Fruit fly (Drosophila melanogaster) whole organism, larva: ENCODE results near the gene CG14507.

Experiments
- noc ChIP-seq: fragments of 200-800 bp; sonication (Bioruptor generic); optimal IDR thresholded peaks from 3 replicates; lab custom pipeline; 2019; ENCODE audit warnings: missing biosample characterization, mild to moderate bottlenecking, missing genetic modification characterization, moderate library complexity

CG14507 gene

dm6 chr3R:29253874-29254273, 26.3 kb upstream of the CG14507 start:
- no peak for TF ChIP-seq noc (tag; lab: Kevin White, UChicago)

- no peak for TF ChIP-seq noc (tag; lab: Kevin White, UChicago)
These were observed 23.9 kb upstream of the CG14507 start for dm6 chr3R:29251418-29251817.

DNA sequence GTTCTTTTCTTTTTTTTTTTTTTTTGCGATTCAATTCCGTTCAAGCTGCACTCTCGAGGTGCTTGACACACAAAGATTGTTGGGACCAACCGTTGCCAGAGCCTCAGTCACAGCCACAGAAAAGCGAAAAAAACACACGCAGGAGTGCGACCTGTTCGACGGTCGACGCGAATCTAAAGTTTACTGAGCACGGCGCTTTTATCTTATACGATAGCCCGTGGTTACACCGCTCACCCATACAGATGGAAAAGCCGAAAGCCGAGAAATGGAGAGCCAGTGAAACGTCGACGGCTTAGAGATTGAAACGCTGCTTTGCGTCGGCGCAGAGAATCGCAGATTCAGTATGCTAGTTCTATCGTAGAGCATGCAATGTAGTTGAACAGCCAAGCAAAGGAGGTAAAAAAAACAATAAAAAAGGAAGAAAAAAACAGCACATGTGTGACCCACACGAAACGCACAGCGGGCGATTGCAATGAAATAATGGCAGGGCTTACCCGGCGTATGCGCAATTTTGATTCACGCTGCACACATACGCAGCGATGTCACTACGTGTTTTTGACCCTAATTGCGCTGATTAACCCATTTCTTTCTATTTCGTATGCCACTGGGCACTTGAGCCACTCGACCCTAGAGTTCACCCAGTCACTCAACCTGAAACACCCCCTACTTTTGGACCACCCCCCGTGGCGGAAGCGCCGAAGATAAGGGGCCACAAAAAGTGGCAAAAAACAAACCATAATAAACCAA, 22.9 kb upstream of the CG14507 start, which contains the start of gene SP1029:
Gene SP1029 (minus strand): TSS at position 180 of the 747 bp plus-strand sequence.
- TF ChIP-seq noc (tag; lab: Kevin White, UChicago): no peak

- no peak for TF ChIP-seq noc (tag; lab: Kevin White, UChicago)
These were observed 17.2 kb upstream of the CG14507 start, which contains the start of gene CG31445 for dm6 chr3R:29244727-29245126. Gene CG31445, minus strand, starts transcription at chr3R:29244827.

- TF ChIP-seq noc (tag; lab: Kevin White, UChicago): no peak
These were observed 11.1 kb upstream of the CG14507 start, which contains the start of gene CG11951 for dm6 chr3R:29238623-29239022. Gene CG11951, minus strand, starts transcription at chr3R:29238723.

- peak; percentile 18 for TF ChIP-seq noc (tag; lab: Kevin White, UChicago)
These were observed 3.1 kb upstream of the CG14507 start for dm6 chr3R:29230552-29231102.

dm6 chr3R:29229958-29230357, 2.4 kb upstream of the CG14507 start:
- no peak for TF ChIP-seq noc (tag; lab: Kevin White, UChicago)

DNA sequence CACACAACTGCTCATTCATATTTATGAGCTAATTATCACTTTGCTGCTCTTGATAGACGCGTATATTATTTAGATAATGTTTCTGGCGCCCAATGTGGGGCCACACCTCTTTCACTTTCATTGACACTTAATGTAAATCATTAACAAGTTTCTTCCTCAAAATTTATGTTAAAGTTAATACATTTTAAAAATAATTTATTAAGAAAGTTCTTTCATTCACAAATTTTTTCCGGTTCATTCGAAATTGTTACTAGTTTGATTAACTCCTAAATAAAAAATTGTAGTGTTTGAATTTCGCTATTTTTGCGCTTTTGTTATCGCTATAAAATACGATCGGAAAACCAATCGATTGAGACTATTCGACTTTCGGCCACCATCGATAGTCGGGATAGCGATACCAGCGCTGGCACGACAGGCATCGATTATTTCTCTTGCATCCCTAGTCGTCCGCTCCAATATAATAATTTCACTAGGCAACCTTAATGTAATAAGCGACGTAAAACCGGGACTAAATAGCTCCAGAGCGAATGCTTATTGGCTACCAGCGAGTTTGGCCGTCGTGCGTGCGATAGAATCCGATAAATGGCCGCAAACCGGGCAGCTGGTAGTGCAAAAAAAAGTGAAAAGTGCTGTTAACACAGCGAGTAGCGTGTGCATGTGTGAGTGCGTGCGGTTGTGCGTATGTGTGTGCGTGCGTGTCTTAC, 1.4 kb upstream of the CG14507 start, which contains the start of gene Usp1:
Gene Usp1 (plus strand): TSS at position 417 of the 704 bp plus-strand sequence.
- peak; percentile 3 for TF ChIP-seq noc (tag; lab: Kevin White, UChicago)

DNA sequence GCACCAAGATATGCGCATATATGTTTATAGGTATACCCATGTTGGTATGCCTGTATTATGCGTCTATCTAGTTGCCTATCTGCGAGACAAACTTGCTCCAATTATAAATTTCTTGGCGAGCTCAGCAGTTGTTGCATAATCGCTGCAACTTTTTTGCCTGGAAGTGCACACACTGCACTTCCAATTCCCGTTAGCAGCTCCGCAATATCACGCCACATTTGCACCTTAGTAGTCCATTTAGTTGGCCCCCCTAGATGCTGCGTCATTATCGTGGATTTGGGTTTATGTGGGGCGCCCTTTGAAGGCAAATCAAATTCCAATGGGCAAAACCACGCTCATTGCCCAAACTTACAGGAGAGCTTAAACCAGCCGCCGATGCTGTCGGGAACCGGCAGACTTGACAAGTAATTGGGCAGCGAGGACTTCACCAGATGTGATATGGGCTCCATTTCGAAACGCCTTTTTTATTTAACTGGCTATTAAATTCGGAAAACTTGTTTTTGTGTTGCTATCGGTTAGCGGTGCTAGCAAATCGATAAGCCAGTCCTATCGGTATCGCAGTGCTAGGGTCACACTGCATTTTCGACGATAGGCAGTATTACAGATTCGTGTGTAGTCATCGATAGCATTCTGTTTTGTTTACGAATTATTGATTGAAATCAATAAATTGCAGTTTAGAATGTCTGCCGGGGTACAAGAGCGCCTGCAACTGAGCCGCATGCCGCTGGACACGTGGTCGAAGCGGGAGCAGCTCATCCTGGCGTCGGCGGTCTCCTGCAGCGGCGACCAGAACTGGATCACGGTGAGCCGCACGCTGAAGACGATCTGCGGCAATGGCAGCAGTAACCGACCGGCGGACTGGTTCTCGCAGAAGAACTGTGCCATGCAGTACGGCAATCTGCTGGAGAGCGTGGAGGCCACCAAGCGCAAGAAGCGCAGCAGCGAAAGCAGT, 4.4 kb downstream of the CG14507 start, which contains the start of the genes Cisd2 and Brd8:
Gene Cisd2 (minus strand): TSS at position 538 of the 952 bp plus-strand sequence.
Gene Brd8 (plus strand): TSS at position 595 of the 952 bp plus-strand sequence.
- no peak for TF ChIP-seq noc (tag; lab: Kevin White, UChicago)

DNA sequence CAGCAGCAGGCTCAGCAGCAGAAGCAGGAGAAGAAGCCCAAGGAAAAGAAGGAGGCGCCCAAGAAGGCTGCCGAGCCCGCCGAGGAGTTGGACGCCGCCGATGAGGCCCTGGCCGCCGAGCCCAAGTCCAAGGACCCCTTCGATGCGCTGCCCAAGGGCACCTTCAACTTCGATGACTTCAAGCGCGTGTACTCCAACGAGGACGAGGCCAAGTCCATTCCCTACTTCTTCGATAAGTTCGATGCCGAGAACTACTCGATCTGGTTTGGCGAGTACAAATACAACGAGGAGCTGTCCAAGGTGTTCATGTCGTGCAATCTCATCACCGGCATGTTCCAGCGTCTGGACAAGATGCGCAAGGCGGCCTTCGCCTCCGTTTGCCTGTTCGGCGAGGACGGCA, 6.4 kb downstream of the CG14507 start:
- no peak for TF ChIP-seq noc (tag; lab: Kevin White, UChicago)

DNA sequence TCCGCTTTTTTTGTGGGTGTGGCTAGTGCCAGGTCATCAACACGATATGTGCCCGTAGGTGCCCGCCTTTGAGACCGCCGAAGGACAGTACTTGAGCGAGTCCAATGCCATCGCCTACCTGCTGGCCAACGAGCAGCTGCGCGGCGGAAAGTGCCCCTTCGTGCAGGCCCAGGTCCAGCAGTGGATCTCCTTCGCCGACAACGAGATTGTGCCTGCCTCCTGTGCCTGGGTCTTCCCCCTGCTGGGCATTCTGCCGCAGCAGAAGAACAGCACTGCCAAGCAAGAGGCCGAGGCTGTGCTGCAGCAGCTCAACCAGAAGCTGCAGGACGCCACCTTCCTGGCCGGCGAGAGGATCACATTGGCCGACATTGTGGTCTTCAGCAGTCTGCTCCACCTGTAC, 6.9 kb downstream of the CG14507 start:
- no peak for TF ChIP-seq noc (tag; lab: Kevin White, UChicago)

DNA sequence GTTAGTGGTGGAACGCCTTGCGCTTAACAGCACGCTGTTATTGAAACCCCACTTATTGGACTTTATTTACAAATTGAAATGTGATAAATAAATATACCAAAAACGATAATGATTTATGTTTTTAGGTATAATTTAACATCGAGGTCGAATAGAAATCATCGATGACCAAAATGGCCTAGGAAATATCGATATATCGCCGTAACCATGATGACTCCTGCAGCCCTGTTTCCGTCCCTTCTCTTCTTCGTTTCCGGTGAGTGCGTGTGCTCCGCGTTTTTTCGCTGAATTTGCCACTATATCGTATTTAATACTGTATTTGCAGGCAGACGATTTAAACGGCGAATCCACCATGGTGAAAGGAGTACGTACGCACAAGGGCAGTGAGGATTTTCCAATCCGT, 7.6 kb downstream of the CG14507 start, which contains the start of gene eEF1gamma:
Gene eEF1gamma (plus strand): TSS at position 225 of the 400 bp plus-strand sequence.
- peak; percentile 84 for TF ChIP-seq noc (tag; lab: Kevin White, UChicago)

DNA sequence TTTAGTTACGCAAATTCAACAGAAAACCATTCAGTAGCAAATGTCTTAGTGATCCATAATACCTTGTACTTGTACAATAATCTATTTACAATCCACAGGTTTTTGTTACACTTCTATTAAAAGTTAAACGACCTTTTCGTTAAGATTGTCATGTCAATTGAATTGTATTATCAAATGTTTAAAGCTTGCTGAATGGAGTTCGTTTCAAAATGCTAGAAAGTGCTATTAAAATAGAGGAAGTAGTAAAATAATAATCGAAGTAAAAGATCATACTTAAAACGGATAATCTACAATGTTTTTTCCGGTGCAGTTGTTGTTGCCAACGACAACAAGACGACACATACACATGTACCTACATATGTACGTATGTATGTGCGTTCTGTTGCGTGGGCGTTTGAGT, 9.5 kb downstream of the CG14507 start:
- no peak for TF ChIP-seq noc (tag; lab: Kevin White, UChicago)

- no peak for TF ChIP-seq noc (tag; lab: Kevin White, UChicago)
These were observed 10.2 kb downstream of the CG14507 start for dm6 chr3R:29217309-29217708.

- TF ChIP-seq noc (tag; lab: Kevin White, UChicago): no peak
These were observed 11.1 kb downstream of the CG14507 start for dm6 chr3R:29216484-29216863.
